Worm (Caenorhabditis elegans) whole organism, L4/young adult: ENCODE measurements around the gene C44F1.1.

Experiments used
- W03F9.2 ChIP-seq: fragments of 150-350 bp; optimal IDR thresholded peaks from 2 replicates; lab custom pipeline; 2014; ENCODE audit warnings: missing biosample characterization, missing genetic modification characterization
- dao-5 ChIP-seq: sonication (generic microtip); optimal IDR thresholded peaks from 2 replicates; lab custom pipeline; 2016; ENCODE audit warnings: missing genotype, missing genetic modification characterization, moderate library complexity, missing compliant biosample characterization
- him-1 ChIP-seq: sonication (generic microtip); optimal IDR thresholded peaks from 2 replicates; lab custom pipeline; 2016; ENCODE audit warnings: missing genotype, missing genetic modification reagents, missing genetic modification characterization, missing compliant biosample characterization

DNA sequence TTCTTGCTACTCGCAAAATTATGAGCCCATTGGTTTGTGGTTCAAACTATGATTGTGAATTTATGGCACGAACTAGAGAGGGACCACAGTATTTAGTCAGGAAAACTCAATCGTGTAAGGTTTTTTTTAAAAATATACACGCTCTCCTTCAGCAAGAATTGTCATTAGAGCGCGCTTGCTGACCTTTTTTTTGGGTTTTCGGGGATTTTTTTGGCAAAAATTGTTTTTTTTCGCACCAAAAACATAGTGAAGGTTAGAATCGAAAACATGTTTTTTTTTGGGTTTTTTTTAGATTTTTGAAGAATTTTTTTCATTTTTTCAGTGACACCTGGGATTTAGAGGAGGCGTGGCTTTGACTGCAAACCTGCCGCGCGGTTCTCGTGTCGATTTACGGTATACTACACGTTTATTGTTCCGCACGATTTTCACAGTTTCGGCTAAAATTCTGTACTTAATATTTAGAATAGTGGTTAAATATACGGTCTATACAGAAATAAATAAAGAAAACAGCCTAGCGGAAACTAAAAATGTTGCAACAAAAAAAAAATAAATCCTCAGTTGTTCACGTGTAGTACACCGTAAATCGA lies 49.2 kb downstream of the C44F1.1 start:
- no peak for TF ChIP-seq him-1
- TF ChIP-seq dao-5 (tag; lab: Kevin White, UChicago) = no peak
- TF ChIP-seq W03F9.2 (tag; lab: Kevin White, UChicago) = no peak
